Fruit fly (Drosophila melanogaster): ENCODE measurements around the gene mrt.
A peak's percentile ranks its signal among the peaks of the same experiment; 100 is the strongest.

mrt gene

dm6 chr3R:27288202-27289135 lies 6.0 kb upstream of the mrt start, which contains the start of the genes bigmax and Hmu:
TSS of gene bigmax (minus strand) at chr3R:27288526.
TSS of gene Hmu (plus strand) at chr3R:27288769.
- TF ChIP-seq Pif1A (GFP tag; optimal IDR thresholded peaks at IDR 0.05) (peak; percentile 65), CG8301 (tag; optimal IDR thresholded peaks at IDR 0.05) (peak; percentile 67), CG32121 (GFP tag; IDR thresholded peaks at IDR 0.05) (peak; percentile 78), CG13204 (GFP tag; optimal IDR thresholded peaks at IDR 0.05) (no peak), Ets98B (GFP tag; IDR thresholded peaks at IDR 0.05) (peak; percentile 80), D1 (tag; optimal IDR thresholded peaks at IDR 0.05) (no peak), CG15710 (tag; optimal IDR thresholded peaks at IDR 0.05) (peak; percentile 67), fd96Ca (GFP tag; IDR thresholded peaks at IDR 0.05) (peak; percentile 75), CG9948 (tag; optimal IDR thresholded peaks at IDR 0.05) (peak; percentile 62), CG4496 (GFP tag; IDR thresholded peaks at IDR 0.05) (peak; percentile 83), CG14655 (GFP tag; optimal IDR thresholded peaks at IDR 0.05) (peak; percentile 69), CG12605 (GFP tag; IDR thresholded peaks at IDR 0.05) (peak; percentile 42; the same call in 1 of the 2 replicates), rn (GFP tag; IDR thresholded peaks at IDR 0.05) (peak; percentile 45; the same call in 1 of the 2 replicates), Snoo (tag; optimal IDR thresholded peaks at IDR 0.05) (peak; percentile 65), CG10348 (GFP tag; IDR thresholded peaks at IDR 0.05) (no peak), Pif1B (GFP tag; optimal IDR thresholded peaks at IDR 0.05) (peak; percentile 36), CG8159 (tag; optimal IDR thresholded peaks at IDR 0.05) (peak; percentile 62), EcR (GFP tag; optimal IDR thresholded peaks at IDR 0.05) (peak; percentile 66), CG17806 (tag; optimal IDR thresholded peaks at IDR 0.05) (peak; percentile 60), gl (tag; optimal IDR thresholded peaks at IDR 0.05) (peak; percentile 43), CG34367 (tag; optimal IDR thresholded peaks at IDR 0.05) (peak; percentile 53)

dm6 chr3R:27283645-27284044 lies 1.2 kb upstream of the mrt start, which contains the start of gene CG3368:
TSS of gene CG3368 (plus strand) at chr3R:27283780.
- TF ChIP-seq CG34367 (tag; optimal IDR thresholded peaks at IDR 0.05) = no peak
- no peak for TF ChIP-seq fd96Ca (GFP tag; IDR thresholded peaks at IDR 0.05)
- no peak for TF ChIP-seq rn (GFP tag; IDR thresholded peaks at IDR 0.05)

- TF ChIP-seq EcR (GFP tag; optimal IDR thresholded peaks at IDR 0.05) = no peak
- no peak for TF ChIP-seq Pif1A (GFP tag; optimal IDR thresholded peaks at IDR 0.05)
- no peak for TF ChIP-seq CG9948 (tag; optimal IDR thresholded peaks at IDR 0.05)
- TF ChIP-seq CG10348 (GFP tag; IDR thresholded peaks at IDR 0.05) = no peak
- TF ChIP-seq CG17806 (tag; optimal IDR thresholded peaks at IDR 0.05) = no peak
- no peak for TF ChIP-seq CG14655 (GFP tag; optimal IDR thresholded peaks at IDR 0.05)
- no peak for TF ChIP-seq Ets98B (GFP tag; IDR thresholded peaks at IDR 0.05)
- TF ChIP-seq CG13204 (GFP tag; optimal IDR thresholded peaks at IDR 0.05) = no peak
- TF ChIP-seq CG8159 (tag; optimal IDR thresholded peaks at IDR 0.05) = no peak
- TF ChIP-seq gl (tag; optimal IDR thresholded peaks at IDR 0.05) = no peak
- TF ChIP-seq CG32121 (GFP tag; IDR thresholded peaks at IDR 0.05) = no peak
- TF ChIP-seq Pif1B (GFP tag; optimal IDR thresholded peaks at IDR 0.05) = no peak
- no peak for TF ChIP-seq CG15710 (tag; optimal IDR thresholded peaks at IDR 0.05)
- TF ChIP-seq CG8301 (tag; optimal IDR thresholded peaks at IDR 0.05) = no peak
- TF ChIP-seq CG12605 (GFP tag; IDR thresholded peaks at IDR 0.05) = no peak
- no peak for TF ChIP-seq rn (GFP tag; IDR thresholded peaks at IDR 0.05)
These were observed 690 bp downstream of the mrt start for dm6 chr3R:27281811-27282131.

dm6 chr3R:27281022-27281810 lies 1.2 kb downstream of the mrt start:
- TF ChIP-seq CG15710 (tag; optimal IDR thresholded peaks at IDR 0.05) = peak; percentile 96
- peak; percentile 98 for TF ChIP-seq Ets98B (GFP tag; IDR thresholded peaks at IDR 0.05)
- peak; percentile 98 for TF ChIP-seq CG34367 (tag; optimal IDR thresholded peaks at IDR 0.05)
- peak; percentile 99 for TF ChIP-seq fd96Ca (GFP tag; IDR thresholded peaks at IDR 0.05)
- peak; percentile 96 for TF ChIP-seq Snoo (tag; optimal IDR thresholded peaks at IDR 0.05)
- TF ChIP-seq CG4496 (GFP tag; IDR thresholded peaks at IDR 0.05) = peak; percentile 99
- peak; percentile 36 for TF ChIP-seq EcR (GFP tag; optimal IDR thresholded peaks at IDR 0.05)
- TF ChIP-seq Pif1A (GFP tag; optimal IDR thresholded peaks at IDR 0.05) = peak; percentile 98
- peak; percentile 97 for TF ChIP-seq CG8301 (tag; optimal IDR thresholded peaks at IDR 0.05)
- TF ChIP-seq CG10348 (GFP tag; IDR thresholded peaks at IDR 0.05) = peak; percentile 96
- peak; percentile 94 for TF ChIP-seq gl (tag; optimal IDR thresholded peaks at IDR 0.05)
- peak; percentile 98 for TF ChIP-seq CG17806 (tag; optimal IDR thresholded peaks at IDR 0.05)
- peak; percentile 98 for TF ChIP-seq Pif1B (GFP tag; optimal IDR thresholded peaks at IDR 0.05)
- TF ChIP-seq CG13204 (GFP tag; optimal IDR thresholded peaks at IDR 0.05) = peak; percentile 92
- peak; percentile 97 for TF ChIP-seq CG9948 (tag; optimal IDR thresholded peaks at IDR 0.05)
- peak; percentile 97 for TF ChIP-seq CG14655 (GFP tag; optimal IDR thresholded peaks at IDR 0.05)
- peak; percentile 94 for TF ChIP-seq rn (GFP tag; IDR thresholded peaks at IDR 0.05)
- peak; percentile 97 for TF ChIP-seq CG12605 (GFP tag; IDR thresholded peaks at IDR 0.05)
- TF ChIP-seq CG8159 (tag; optimal IDR thresholded peaks at IDR 0.05) = peak; percentile 97
- no peak for TF ChIP-seq D1 (tag; optimal IDR thresholded peaks at IDR 0.05)
- TF ChIP-seq CG32121 (GFP tag; IDR thresholded peaks at IDR 0.05) = peak; percentile 97

- peak; percentile 75 for TF ChIP-seq CG12605 (GFP tag; IDR thresholded peaks at IDR 0.05)
- no peak for TF ChIP-seq CG10348 (GFP tag; IDR thresholded peaks at IDR 0.05)
These were observed 3.0 kb downstream of the mrt start for dm6 chr3R:27279478-27279877.

All from whole organism, pupa.